Fruit fly (Drosophila melanogaster): ENCODE data around the gene CG34316.

Gene CG34316

DNA sequence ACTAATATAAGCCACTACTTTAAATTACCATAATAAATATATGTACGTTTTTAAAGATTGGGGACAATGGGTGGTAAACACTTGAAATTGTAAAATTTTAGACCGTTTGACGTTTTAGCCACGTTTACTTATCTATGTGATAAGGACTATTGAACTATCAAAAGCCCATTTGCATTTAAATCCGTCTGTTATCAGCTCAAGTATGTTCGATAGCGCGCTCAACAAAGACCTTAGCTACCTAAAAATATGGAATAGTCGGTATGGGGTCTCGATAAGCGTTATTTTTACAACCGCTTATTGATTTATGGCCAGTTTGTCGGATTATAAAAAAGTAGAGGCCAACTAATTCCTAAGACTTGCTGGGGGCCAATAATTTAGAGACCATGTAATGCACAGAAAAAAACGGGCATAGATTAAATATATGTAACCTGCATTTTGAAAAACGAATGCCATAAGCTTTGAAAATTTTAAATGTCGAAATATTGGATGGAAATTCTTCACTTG lies 1.3 kb downstream of the CG34316 start:
- TF ChIP-seq grn (GFP tag; optimal IDR thresholded peaks at IDR 0.05) (peak; percentile 42), ken (GFP tag; IDR thresholded peaks at IDR 0.05) (no peak), Asciz (GFP tag; optimal IDR thresholded peaks at IDR 0.05) (peak; percentile 16), CG3281 (GFP tag; optimal IDR thresholded peaks at IDR 0.05) (peak; percentile 12), sug (tag; optimal IDR thresholded peaks at IDR 0.05) (peak; percentile 100), CG13296 (GFP tag; optimal IDR thresholded peaks at IDR 0.05) (peak; percentile 53), mirr (GFP tag; optimal IDR thresholded peaks at IDR 0.05) (peak; percentile 81), CG15514 (GFP tag; optimal IDR thresholded peaks at IDR 0.05) (peak; percentile 3), gro (GFP tag; optimal IDR thresholded peaks at IDR 0.05) (peak; percentile 7), CG6854 (GFP tag; optimal IDR thresholded peaks at IDR 0.05) (peak; percentile 20), CG34376 (GFP tag; optimal IDR thresholded peaks at IDR 0.05) (peak; percentile 91), zf30C (GFP tag; optimal IDR thresholded peaks at IDR 0.05) (peak; percentile 34), mam (GFP tag; optimal IDR thresholded peaks at IDR 0.05) (no peak), GATAe (GFP tag; conservative IDR thresholded peaks at IDR 0.05) (peak; percentile 32), sd (tag; optimal IDR thresholded peaks at IDR 0.05) (peak; percentile 97), CG12104 (GFP tag; optimal IDR thresholded peaks at IDR 0.05) (no peak), cwo (GFP tag; optimal IDR thresholded peaks at IDR 0.05) (peak; percentile 1), az2 (GFP tag; optimal IDR thresholded peaks at IDR 0.05) (no peak), salm (tag; optimal IDR thresholded peaks at IDR 0.05) (peak; percentile 1), exex (tag; optimal IDR thresholded peaks at IDR 0.05) (peak; percentile 99)

DNA sequence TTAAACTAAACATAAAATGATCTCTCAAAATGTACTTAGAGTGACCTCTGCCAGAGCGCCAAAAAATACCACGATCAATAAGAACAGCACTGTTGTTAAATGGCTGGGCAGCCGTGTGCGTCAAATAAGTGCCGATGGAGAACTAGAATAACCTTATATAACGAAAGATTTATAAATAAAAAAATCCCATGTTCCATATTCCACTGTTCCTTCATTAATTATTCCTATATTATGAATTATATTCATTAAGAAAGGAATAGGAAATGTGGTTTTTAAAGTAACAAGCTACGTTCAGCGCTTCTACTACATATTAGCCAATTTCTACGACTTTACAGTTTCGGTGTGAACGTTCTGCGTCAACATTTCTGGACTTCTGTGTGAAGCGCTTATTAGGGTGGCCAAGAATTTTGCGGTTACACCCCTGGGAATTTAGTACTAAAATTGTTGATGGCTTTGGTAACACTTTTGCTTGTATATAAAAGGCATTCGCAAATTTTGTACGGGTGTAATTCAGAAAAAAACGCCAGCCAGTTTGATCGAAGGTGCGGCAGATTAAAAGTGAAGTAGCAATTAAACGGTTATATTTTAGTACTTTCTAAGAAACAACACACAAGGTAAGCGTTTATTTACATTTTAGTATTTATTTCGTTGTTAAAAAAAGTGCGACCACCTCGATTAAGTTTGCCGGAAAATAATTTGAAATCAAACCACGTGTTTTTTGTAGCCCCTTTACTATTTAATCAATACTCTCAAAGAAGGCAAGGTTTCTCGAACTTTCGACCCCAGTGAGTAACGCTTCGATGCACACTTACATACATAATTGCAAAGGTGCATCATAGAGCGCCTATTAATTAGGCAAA lies 12.0 kb downstream of the CG34316 start, which contains the start of the genes tefu and Hsc70-4:
TSS of gene tefu (minus strand) at position 51 of the 860 bp plus-strand sequence.
TSS of gene Hsc70-4 (plus strand) at position 502 of the 860 bp plus-strand sequence.
- TF ChIP-seq CG6175 (GFP tag; IDR thresholded peaks at IDR 0.05) (peak; percentile 66; the same call in 2 of the 3 replicates), CG17829 (tag; optimal IDR thresholded peaks at IDR 0.05) (peak; percentile 73), Bteb2 (GFP tag; optimal IDR thresholded peaks at IDR 0.05) (peak; percentile 61), Mrtf (GFP tag; IDR thresholded peaks at IDR 0.05) (peak; percentile 83), nerfin-2 (GFP tag; IDR thresholded peaks at IDR 0.05; ENCODE audit: partially characterized antibody) (no peak), CG11696 (GFP tag; IDR thresholded peaks at IDR 0.05) (peak; percentile 58), gt (GFP tag; IDR thresholded peaks at IDR 0.05) (no peak), zen2 (GFP tag; IDR thresholded peaks at IDR 0.05; ENCODE audit: partially characterized antibody) (no peak), esg (GFP tag; conservative IDR thresholded peaks at IDR 0.05) (peak; percentile 74), CG14667 (GFP tag; IDR thresholded peaks at IDR 0.05) (peak; percentile 77), ATbp (GFP tag; optimal IDR thresholded peaks at IDR 0.05) (peak; percentile 31), lab (GFP tag; optimal IDR thresholded peaks at IDR 0.05) (peak; percentile 19), CG9727 (GFP tag; optimal IDR thresholded peaks at IDR 0.05) (peak; percentile 74), CG7987 (GFP tag; optimal IDR thresholded peaks at IDR 0.05) (peak; percentile 14), tgo (GFP tag; IDR thresholded peaks at IDR 0.05) (peak; percentile 80), Lim3 (GFP tag; IDR thresholded peaks at IDR 0.05) (no peak), Hr3 (GFP tag; optimal IDR thresholded peaks at IDR 0.05) (peak; percentile 81), CG6654 (GFP tag; optimal IDR thresholded peaks at IDR 0.05) (peak; percentile 56), Bgb (GFP tag; IDR thresholded peaks at IDR 0.05; ENCODE audit: partially characterized antibody) (peak; percentile 28; the same call in 1 of the 2 replicates), CG14050 (GFP tag; IDR thresholded peaks at IDR 0.05) (peak; percentile 53; the same call in 2 of the 3 replicates), ttk (GFP tag; IDR thresholded peaks at IDR 0.05) (peak; percentile 87), CG11085 (GFP tag; IDR thresholded peaks at IDR 0.05) (peak; percentile 78), crp (GFP tag; optimal IDR thresholded peaks at IDR 0.05) (peak in 1 of 2 experiments; percentile 48), CG18476 (GFP tag; optimal IDR thresholded peaks at IDR 0.05) (peak; percentile 33), kni (GFP tag; optimal IDR thresholded peaks at IDR 0.05) (peak; percentile 54), cato (GFP tag; optimal IDR thresholded peaks at IDR 0.05; ENCODE audit: borderline replicate concordance) (peak; percentile 37), emc (GFP tag; optimal IDR thresholded peaks at IDR 0.05) (no peak), CG11723 (GFP tag; optimal IDR thresholded peaks at IDR 0.05) (peak; percentile 69)

Data from whole organism, embryonic.